Fruit fly (Drosophila melanogaster) whole organism, embryonic: ENCODE data around the gene CG43799.

Experiments used
- CG4424 ChIP-seq: fragments of 200-800 bp; sonication (Bioruptor generic); optimal IDR thresholded peaks from 3 replicates; lab custom pipeline; 2016; ENCODE audit warnings: missing biosample characterization, missing genetic modification characterization
- gsb-n ChIP-seq: fragments of 200-800 bp; sonication (Bioruptor generic); optimal IDR thresholded peaks from 3 replicates; lab custom pipeline; 2018; ENCODE audit warnings: missing biosample characterization, mild to moderate bottlenecking, missing genetic modification characterization

- TF ChIP-seq gsb-n (no peak), CG4424 (GFP tag; lab: Kevin White, UChicago) (no peak)
These were observed 35.0 kb downstream of the CG43799 start for dm6 chr2L:7262580-7262979.
